Worm (Caenorhabditis elegans): ENCODE data around the gene acox-3.

Gene acox-3

ce11 chrIV:6206294-6206776, 42.0 kb downstream of the acox-3 start, which contains the start of gene C49A9.10 (continued):
- TF ChIP-seq F22D6.2 (tag; optimal IDR thresholded peaks at IDR 0.05) (peak; percentile 79), aptf-3 (GFP tag; IDR thresholded peaks at IDR 0.05) (no peak), mel-28 (tag; optimal IDR thresholded peaks at IDR 0.05; ENCODE audit: borderline replicate concordance) (no peak), bed-2 (GFP tag; IDR thresholded peaks at IDR 0.05) (peak; percentile 83), efl-1 (GFP tag; optimal IDR thresholded peaks at IDR 0.05) (peak; percentile 77), bed-1 (GFP tag; IDR thresholded peaks at IDR 0.05) (no peak), Y95B8A.8 (GFP tag; IDR thresholded peaks at IDR 0.05) (no peak), F57A8.1 (GFP tag; optimal IDR thresholded peaks at IDR 0.05) (no peak), hmg-1.2 (GFP tag; IDR thresholded peaks at IDR 0.05) (peak; percentile 29; the same call in 1 of the 2 replicates), F52B5.7 (tag; optimal IDR thresholded peaks at IDR 0.05) (no peak), xnd-1 (tag; optimal IDR thresholded peaks at IDR 0.05) (peak; percentile 35), F10E7.11 (tag; optimal IDR thresholded peaks at IDR 0.05) (peak; percentile 49), madf-10 (tag; optimal IDR thresholded peaks at IDR 0.05) (peak; percentile 54), ztf-28 (GFP tag; IDR thresholded peaks at IDR 0.05) (peak; percentile 83), akir-1 (GFP tag; optimal IDR thresholded peaks at IDR 0.05) (peak; percentile 60), snpc-1.3 (tag; optimal IDR thresholded peaks at IDR 0.05; ENCODE audit: insufficient read depth) (no peak), pbrm-1 (GFP tag; IDR thresholded peaks at IDR 0.05) (peak; percentile 60; the same call in 1 of the 2 replicates), ztf-22 (GFP tag; optimal IDR thresholded peaks at IDR 0.05) (no peak), F55B11.4 (tag; optimal IDR thresholded peaks at IDR 0.05; ENCODE audit: borderline replicate concordance, insufficient read depth) (no peak), him-1 (tag; optimal IDR thresholded peaks at IDR 0.05) (peak; percentile 77), F33H1.4 (GFP tag; IDR thresholded peaks at IDR 0.05) (peak; percentile 60), ceh-91 (GFP tag; IDR thresholded peaks at IDR 0.05) (0 out of 2 replicates have a peak, but pooled peaks have one; percentile 37), lsl-1 (GFP tag; optimal IDR thresholded peaks at IDR 0.05) (peak; percentile 47), ets-4 (GFP tag; optimal IDR thresholded peaks at IDR 0.05) (no peak), atf-7 (tag; optimal IDR thresholded peaks at IDR 0.05) (peak; percentile 53), ceh-100 (GFP tag; IDR thresholded peaks at IDR 0.05) (0 out of 2 replicates have a peak, but pooled peaks have one; percentile 39), lin-40 (tag; optimal IDR thresholded peaks at IDR 0.05) (peak; percentile 74), chd-7 (tag; optimal IDR thresholded peaks at IDR 0.05) (no peak), tbp1 (GFP tag; optimal IDR thresholded peaks at IDR 0.05) (peak; percentile 66), ama-1 (optimal IDR thresholded peaks at IDR 0.05) (no peak), ama-1 (GFP tag; optimal IDR thresholded peaks at IDR 0.05) (no peak), snpc-1.1 (tag; optimal IDR thresholded peaks at IDR 0.05; ENCODE audit: insufficient read depth) (no peak), ztf-18 (tag; optimal IDR thresholded peaks at IDR 0.05) (no peak), rcor-1 (GFP tag; IDR thresholded peaks at IDR 0.05) (peak; percentile 73), fkh-3 (tag; optimal IDR thresholded peaks at IDR 0.05) (no peak), rec-8 (tag; optimal IDR thresholded peaks at IDR 0.05) (peak; percentile 22 to 89), snpc-3.4 (tag; optimal IDR thresholded peaks at IDR 0.05) (no peak), madf-6 (GFP tag; IDR thresholded peaks at IDR 0.05) (no peak; the same call in 1 of the 2 replicates), hlh-26 (GFP tag; conservative IDR thresholded peaks at IDR 0.05) (no peak), ztf-6 (GFP tag; IDR thresholded peaks at IDR 0.05) (no peak), B0019.2 (GFP tag; conservative IDR thresholded peaks at IDR 0.05) (no peak), dox-1 (GFP tag; IDR thresholded peaks at IDR 0.05) (no peak; the same call in 1 of the 2 replicates), nfya-1 (tag; optimal IDR thresholded peaks at IDR 0.05; ENCODE audit: borderline replicate concordance, insufficient read depth) (no peak), nhr-27 (tag; optimal IDR thresholded peaks at IDR 0.05) (no peak), pha-4 (tag; optimal IDR thresholded peaks at IDR 0.05) (peak; percentile 57), nfya-2 (GFP tag; IDR thresholded peaks at IDR 0.05) (no peak), ccch-3 (GFP tag; optimal IDR thresholded peaks at IDR 0.05) (no peak), hlh-12 (tag; optimal IDR thresholded peaks at IDR 0.05) (no peak)
